Worm (Caenorhabditis elegans) whole organism, late embryonic: ENCODE measurements around the gene nspb-10.

Experiments
- K09A11.1 ChIP-seq: sonication (generic microtip); optimal IDR thresholded peaks from 2 replicates; lab custom pipeline; 2017; ENCODE audit warnings: antibody characterized with exemption, mild to moderate bottlenecking, missing genetic modification characterization, missing compliant biosample characterization; ENCODE audit not compliant: insufficient read depth
- ceh-34 ChIP-seq: sonication (generic microtip); optimal IDR thresholded peaks from 2 replicates; lab custom pipeline; 2016; ENCODE audit warnings: mild to moderate bottlenecking, missing genetic modification characterization, missing compliant biosample characterization
- ceh-9 ChIP-seq: sonication (generic microtip); optimal IDR thresholded peaks from 2 replicates; lab custom pipeline; 2016; ENCODE audit warnings: mild to moderate bottlenecking, missing genetic modification characterization, inconsistent platforms, missing compliant biosample characterization
- dmd-4 ChIP-seq: sonication (generic microtip); optimal IDR thresholded peaks from 2 replicates; lab custom pipeline; 2016; ENCODE audit warnings: borderline replicate concordance, missing genetic modification characterization, missing compliant biosample characterization
- elt-4 ChIP-seq: sonication (generic microtip); optimal IDR thresholded peaks from 2 replicates; lab custom pipeline; 2016; ENCODE audit warnings: missing genetic modification characterization, missing compliant biosample characterization
- hlh-13 ChIP-seq: fragments of 200-800 bp; sonication (Bioruptor generic); optimal IDR thresholded peaks from 2 replicates; lab custom pipeline; 2018; ENCODE audit warnings: mild to moderate bottlenecking, missing genetic modification characterization, missing compliant biosample characterization
- hlh-30 ChIP-seq: sonication (generic microtip); optimal IDR thresholded peaks from 2 replicates; lab custom pipeline; 2017; ENCODE audit warnings: antibody characterized with exemption, missing genetic modification characterization, missing compliant biosample characterization; ENCODE audit not compliant: insufficient read depth
- madf-2 ChIP-seq: sonication (generic microtip); optimal IDR thresholded peaks from 2 replicates; lab custom pipeline; 2017; ENCODE audit warnings: missing genetic modification characterization, missing compliant biosample characterization
- nhr-11 ChIP-seq: fragments of 150-350 bp; optimal IDR thresholded peaks from 2 replicates; lab custom pipeline; 2014; ENCODE audit warnings: missing biosample characterization, missing genetic modification characterization
- npax-4 ChIP-seq: sonication (generic microtip); optimal IDR thresholded peaks from 2 replicates; lab custom pipeline; 2016; ENCODE audit warnings: missing genetic modification characterization, missing compliant biosample characterization
- pax-1 ChIP-seq: fragments of 150-350 bp; optimal IDR thresholded peaks from 2 replicates; lab custom pipeline; 2014; ENCODE audit warnings: missing biosample characterization, missing genetic modification characterization
- pha-4 ChIP-seq: fragments of 150-350 bp; optimal IDR thresholded peaks from 2 replicates; lab custom pipeline; 2018; ENCODE audit warnings: missing biosample characterization, missing genetic modification reagents, missing genetic modification characterization
- pqm-1 ChIP-seq: sonication (generic microtip); optimal IDR thresholded peaks from 2 replicates; lab custom pipeline; 2016; ENCODE audit warnings: missing genetic modification characterization, missing compliant biosample characterization
- ztf-16 ChIP-seq: sonication (generic microtip); optimal IDR thresholded peaks from 2 replicates; lab custom pipeline; 2017; ENCODE audit warnings: missing genetic modification characterization, missing compliant biosample characterization

DNA sequence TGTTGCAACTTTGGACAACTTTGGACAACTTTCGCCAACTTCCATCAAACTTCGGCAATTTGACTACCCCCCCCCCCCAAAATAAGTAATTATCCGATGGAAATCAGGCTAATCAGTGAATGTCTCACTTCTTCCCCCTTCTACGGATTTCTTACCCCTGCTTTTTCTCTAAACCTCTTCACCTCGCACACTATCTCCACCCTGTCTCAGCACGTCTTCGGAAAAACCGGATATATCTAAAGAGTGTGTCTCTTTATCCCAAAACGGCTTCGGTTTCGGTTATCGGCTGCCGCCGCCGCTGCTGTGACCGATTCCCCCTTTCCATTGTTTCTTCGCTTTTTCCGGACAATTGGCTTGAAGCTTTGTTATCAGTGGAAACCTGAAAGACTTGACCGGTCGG is 20.3 kb downstream of the nspb-10 start:
- TF ChIP-seq pqm-1 (tag; lab: Kevin White, UChicago) (no peak), pha-4 (tag; lab: Kevin White, UChicago) (no peak), dmd-4 (tag; lab: Kevin White, UChicago) (no peak), npax-4 (tag; lab: Kevin White, UChicago) (no peak), pax-1 (tag; lab: Kevin White, UChicago) (no peak), hlh-13 (GFP tag; lab: Kevin White, UChicago) (no peak), nhr-11 (tag; lab: Kevin White, UChicago) (no peak), ztf-16 (tag; lab: Kevin White, UChicago) (no peak), ceh-34 (tag; lab: Kevin White, UChicago) (no peak), ceh-9 (tag; lab: Kevin White, UChicago) (no peak), madf-2 (tag; lab: Kevin White, UChicago) (no peak), elt-4 (tag; lab: Kevin White, UChicago) (no peak), K09A11.1 (no peak), hlh-30 (tag; lab: Kevin White, UChicago) (no peak)
